Worm (Caenorhabditis elegans) whole organism, early embryonic: ENCODE data around the gene C18B10.6.
"Not testable (repeated sequence)": the region's sequence is repeated elsewhere in the genome, so short reads cannot be mapped to it uniquely, and the experiment has no call there.

Experiments used
- B0310.2 ChIP-seq: sonication (generic microtip); optimal IDR thresholded peaks from 2 replicates; lab custom pipeline; 2016; ENCODE audit warnings: mild to moderate bottlenecking, missing genetic modification characterization, missing compliant biosample characterization
- F13C5.2 ChIP-seq: sonication (generic microtip); optimal IDR thresholded peaks from 2 replicates; lab custom pipeline; 2017; ENCODE audit warnings: mild to moderate bottlenecking, missing genetic modification characterization, inconsistent platforms, missing compliant biosample characterization
- aly-1 ChIP-seq: sonication (generic microtip); optimal IDR thresholded peaks from 2 replicates; lab custom pipeline; 2016; ENCODE audit warnings: missing genetic modification characterization, missing compliant biosample characterization
- ama-1 ChIP-seq: fragments of 150-350 bp; optimal IDR thresholded peaks from 2 replicates; lab custom pipeline; 2014
- ceh-13 ChIP-seq: fragments of 200-800 bp; sonication (Bioruptor generic); optimal IDR thresholded peaks from 2 replicates; lab custom pipeline; 2018; ENCODE audit warnings: mild to moderate bottlenecking, missing genetic modification characterization, missing compliant biosample characterization
- ceh-36 ChIP-seq: sonication (generic microtip); optimal IDR thresholded peaks from 2 replicates; lab custom pipeline; 2016; ENCODE audit warnings: missing genetic modification characterization, inconsistent platforms, missing compliant biosample characterization
- ets-7 ChIP-seq: sonication (generic microtip); optimal IDR thresholded peaks from 2 replicates; lab custom pipeline; 2016; ENCODE audit warnings: missing genotype, missing genetic modification characterization, missing compliant biosample characterization
- flt-1 ChIP-seq: fragments of 200-800 bp; sonication (Bioruptor generic); IDR thresholded peaks from 2 replicates; pipeline ENCODE4 v1.3.6; 2022; ENCODE audit warnings: missing genetic modification characterization, missing compliant biosample characterization
- hmbx-1 ChIP-seq: sonication (generic microtip); optimal IDR thresholded peaks from 2 replicates; lab custom pipeline; 2016; ENCODE audit warnings: mild to moderate bottlenecking, missing genetic modification characterization, missing compliant biosample characterization
- hmg-4 ChIP-seq: fragments of 200-800 bp; sonication (Bioruptor generic); optimal IDR thresholded peaks from 2 replicates; lab custom pipeline; 2018; ENCODE audit warnings: mild to moderate bottlenecking, missing genetic modification characterization, missing compliant biosample characterization
- hnd-1 ChIP-seq: sonication (generic microtip); optimal IDR thresholded peaks from 2 replicates; lab custom pipeline; 2016; ENCODE audit warnings: missing genetic modification characterization, missing compliant biosample characterization
- pes-1 ChIP-seq: fragments of 200-800 bp; sonication (Bioruptor generic); IDR thresholded peaks from 2 replicates; pipeline ENCODE4 v1.3.6; 2022; ENCODE audit warnings: missing genetic modification reagents, missing genetic modification characterization, missing compliant biosample characterization
- scrt-1 ChIP-seq: fragments of 200-800 bp; sonication (Bioruptor generic); IDR thresholded peaks from 2 replicates; pipeline ENCODE4 v1.3.6; 2022; ENCODE audit warnings: missing genetic modification characterization, missing compliant biosample characterization
- sea-1 ChIP-seq: fragments of 200-800 bp; sonication (Bioruptor generic); conservative IDR thresholded peaks from 2 replicates; pipeline ENCODE4 v1.3.6; 2022; ENCODE audit warnings: missing genetic modification characterization, missing compliant biosample characterization
- tbx-11 ChIP-seq: fragments of 200-800 bp; sonication (Bioruptor generic); IDR thresholded peaks from 2 replicates; pipeline ENCODE4 v1.3.6; 2022; ENCODE audit warnings: missing genetic modification characterization, missing compliant biosample characterization
- tbx-37 ChIP-seq: fragments of 200-800 bp; sonication (Bioruptor generic); conservative IDR thresholded peaks from 2 replicates; pipeline ENCODE4 v1.3.6; 2022; ENCODE audit warnings: missing genetic modification reagents, missing genetic modification characterization, missing compliant biosample characterization
- tra-4 ChIP-seq: sonication (generic microtip); optimal IDR thresholded peaks from 2 replicates; lab custom pipeline; 2017; ENCODE audit warnings: missing genetic modification characterization, missing compliant biosample characterization

C18B10.6 gene

ce11 chrV:7451421-7451820, 29.4 kb downstream of the C18B10.6 start, which contains the start of gene try-11:
TSS of gene try-11 (plus strand) at chrV:7451721.
- TF ChIP-seq ets-7, result no peak
- no peak for TF ChIP-seq tbx-37
- TF ChIP-seq ama-1 (lab: Kevin White, UChicago), result no peak
- no peak for TF ChIP-seq sea-1 (GFP tag; lab: Robert Waterston, UW)
- TF ChIP-seq ceh-13 (GFP tag; lab: Kevin White, UChicago), result no peak
- no peak for TF ChIP-seq pes-1
- no peak for TF ChIP-seq B0310.2 (tag; lab: Kevin White, UChicago)
- no peak for TF ChIP-seq scrt-1 (GFP tag; lab: Robert Waterston, UW)
- no peak for TF ChIP-seq tbx-11 (GFP tag; lab: Robert Waterston, UW)
- no peak for TF ChIP-seq aly-1 (tag; lab: Kevin White, UChicago)
- TF ChIP-seq hnd-1 (tag; lab: Kevin White, UChicago), result no peak

DNA sequence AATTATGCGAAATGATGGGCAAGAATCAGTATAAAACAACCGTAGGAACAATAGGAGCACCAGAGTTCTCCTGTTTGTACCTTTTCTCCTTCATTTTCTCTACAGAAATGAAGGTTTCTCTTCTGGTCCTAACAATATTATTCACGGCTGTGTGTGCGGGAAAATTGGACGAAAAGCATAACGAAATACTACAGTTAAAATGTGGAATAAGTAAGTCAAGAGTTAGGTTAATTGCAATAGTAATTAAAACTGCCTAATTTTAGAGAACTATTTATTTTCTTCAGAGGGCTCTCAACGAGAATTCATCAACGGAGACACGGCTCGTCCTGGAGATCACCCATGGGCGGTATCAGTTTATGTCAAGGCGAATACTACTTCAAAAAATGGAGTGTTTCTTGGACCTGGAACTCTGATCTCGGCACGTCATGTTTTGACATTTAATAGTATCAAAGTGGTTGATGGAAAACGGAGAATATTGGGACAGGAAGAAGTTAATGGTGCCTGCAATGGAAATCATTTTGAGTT, 31.5 kb downstream of the C18B10.6 start, which contains the start of gene try-12:
Gene try-12, plus strand, starts transcription at position 51 of the 525 bp plus-strand sequence.
- TF ChIP-seq hmg-4 (no peak), tra-4 (tag; lab: Kevin White, UChicago) (no peak), ets-7 (no peak), flt-1 (no peak), hnd-1 (tag; lab: Kevin White, UChicago) (no peak), ceh-36 (tag; lab: Kevin White, UChicago) (no peak), ceh-13 (GFP tag; lab: Kevin White, UChicago) (no peak), aly-1 (tag; lab: Kevin White, UChicago) (no peak), F13C5.2 (tag; lab: Kevin White, UChicago) (no peak), tbx-37 (no peak), hmbx-1 (tag; lab: Kevin White, UChicago) (no peak), ama-1 (lab: Kevin White, UChicago) (no peak), tbx-11 (GFP tag; lab: Robert Waterston, UW) (no peak), scrt-1 (GFP tag; lab: Robert Waterston, UW) (no peak)

DNA sequence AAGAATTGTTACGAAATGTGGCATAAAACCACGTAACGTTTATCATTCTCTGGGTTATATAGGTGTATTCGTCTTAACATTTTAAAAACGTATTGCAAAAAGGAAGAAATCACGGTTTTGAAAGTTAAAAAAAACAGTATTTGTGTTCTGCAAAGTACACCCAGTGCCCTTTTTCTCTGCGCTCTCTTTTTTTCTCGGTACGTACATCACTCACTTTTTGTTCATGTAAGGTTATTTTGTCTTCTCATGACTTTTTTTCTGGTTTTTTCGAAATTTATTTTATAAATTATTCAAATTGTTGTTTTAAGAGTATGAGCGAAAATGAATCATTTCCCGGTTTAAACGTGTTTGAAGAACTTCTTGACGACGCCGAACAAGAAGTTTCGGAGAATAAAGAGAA, 33.9 kb downstream of the C18B10.6 start, which contains the start of gene F25E5.5:
Gene F25E5.5, plus strand, starts transcription at position 301 of the 400 bp plus-strand sequence.
- TF ChIP-seq ets-7, result no peak
- no peak for TF ChIP-seq F13C5.2 (tag; lab: Kevin White, UChicago)
- no peak for TF ChIP-seq scrt-1 (GFP tag; lab: Robert Waterston, UW)
- no peak for TF ChIP-seq hmg-4
- no peak for TF ChIP-seq aly-1 (tag; lab: Kevin White, UChicago)
- no peak for TF ChIP-seq tra-4 (tag; lab: Kevin White, UChicago)
- no peak for TF ChIP-seq ceh-36 (tag; lab: Kevin White, UChicago)
- no peak for TF ChIP-seq ama-1 (lab: Kevin White, UChicago)
- no peak for TF ChIP-seq pes-1
- TF ChIP-seq tbx-37, result no peak
- TF ChIP-seq ceh-13 (GFP tag; lab: Kevin White, UChicago), result no peak
- TF ChIP-seq B0310.2 (tag; lab: Kevin White, UChicago), result no peak
- no peak for TF ChIP-seq tbx-11 (GFP tag; lab: Robert Waterston, UW)
- no peak for TF ChIP-seq flt-1
- no peak for TF ChIP-seq hnd-1 (tag; lab: Kevin White, UChicago)
- TF ChIP-seq hmbx-1 (tag; lab: Kevin White, UChicago), result no peak

DNA sequence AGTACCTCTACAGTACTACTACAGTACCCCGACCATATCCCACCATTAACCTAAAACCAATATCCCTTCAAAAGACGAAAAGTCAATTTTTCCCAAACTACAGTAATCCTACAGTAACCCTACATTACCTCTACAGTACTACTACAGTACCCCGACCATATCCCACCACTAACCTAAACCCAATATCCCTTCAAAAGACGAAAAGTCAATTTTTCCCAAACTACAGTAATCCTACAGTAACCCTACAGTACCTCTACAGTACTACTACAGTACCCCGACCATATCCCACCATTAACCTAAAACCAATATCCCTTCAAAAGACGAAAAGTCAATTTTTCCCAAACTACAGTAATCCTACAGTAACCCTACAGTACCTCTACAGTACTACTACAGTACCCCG, 36.5 kb downstream of the C18B10.6 start, which contains the start of gene nhr-141:
Gene nhr-141, plus strand, starts transcription at position 331 of the 400 bp plus-strand sequence.
- TF ChIP-seq F13C5.2 (tag; lab: Kevin White, UChicago); scrt-1 (GFP tag; lab: Robert Waterston, UW); pes-1: not testable (repeated sequence)

DNA sequence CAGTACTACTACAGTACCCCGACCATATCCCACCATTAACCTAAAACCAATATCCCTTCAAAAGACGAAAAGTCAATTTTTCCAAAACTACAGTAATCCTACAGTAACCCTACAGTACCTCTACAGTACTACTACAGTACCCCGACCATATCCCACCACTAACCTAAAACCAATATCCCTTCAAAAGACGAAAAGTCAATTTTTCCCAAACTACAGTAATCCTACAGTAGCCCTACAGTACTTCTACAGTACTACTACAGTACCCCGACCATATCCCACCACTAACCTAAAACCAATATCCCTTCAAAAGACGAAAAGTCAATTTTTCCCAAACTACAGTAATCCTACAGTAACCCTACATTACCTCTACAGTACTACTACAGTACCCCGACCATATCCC, 37.4 kb downstream of the C18B10.6 start:
- TF ChIP-seq sea-1 (GFP tag; lab: Robert Waterston, UW) (peak; percentile 85), tbx-11 (GFP tag; lab: Robert Waterston, UW) (peak; percentile 68; the same call in 1 of the 2 replicates), tbx-37 (peak; percentile 34; the same call in 1 of the 2 replicates), scrt-1 (GFP tag; lab: Robert Waterston, UW) (0 out of 2 replicates have a peak, but pooled peaks have one; percentile 35)

- TF ChIP-seq hmg-4, result no peak
- no peak for TF ChIP-seq tbx-37
- no peak for TF ChIP-seq flt-1
- TF ChIP-seq pes-1, result no peak
- no peak for TF ChIP-seq tbx-11 (GFP tag; lab: Robert Waterston, UW)
- no peak for TF ChIP-seq hmbx-1 (tag; lab: Kevin White, UChicago)
Observed at ce11 chrV:7439807-7440206, 41.0 kb downstream of the C18B10.6 start, which contains the start of gene try-13. TSS of gene try-13 (plus strand) at chrV:7440107.

ce11 chrV:7437985-7438384, 42.9 kb downstream of the C18B10.6 start, which contains the start of gene F25E5.16:
TSS of gene F25E5.16 (plus strand) at chrV:7438285.
- TF ChIP-seq flt-1 (no peak), F13C5.2 (tag; lab: Kevin White, UChicago) (no peak), tra-4 (tag; lab: Kevin White, UChicago) (no peak), scrt-1 (GFP tag; lab: Robert Waterston, UW) (no peak), ceh-36 (tag; lab: Kevin White, UChicago) (no peak), aly-1 (tag; lab: Kevin White, UChicago) (no peak), tbx-11 (GFP tag; lab: Robert Waterston, UW) (no peak), B0310.2 (tag; lab: Kevin White, UChicago) (no peak), ceh-13 (GFP tag; lab: Kevin White, UChicago) (no peak), sea-1 (GFP tag; lab: Robert Waterston, UW) (no peak), hmg-4 (no peak), ama-1 (lab: Kevin White, UChicago) (no peak), tbx-37 (no peak), pes-1 (no peak), hmbx-1 (tag; lab: Kevin White, UChicago) (no peak)
